Worm (Caenorhabditis elegans) whole organism, L3 larva: ENCODE measurements around the gene M04G7.5.

Experiments
- R02D3.7 ChIP-seq: fragments of 150-350 bp; optimal IDR thresholded peaks from 2 replicates; lab custom pipeline; 2014; ENCODE audit warnings: missing biosample characterization, missing genetic modification characterization
- aly-2 ChIP-seq: fragments of 150-350 bp; optimal IDR thresholded peaks from 2 replicates; lab custom pipeline; 2014; ENCODE audit warnings: missing biosample characterization, missing genetic modification characterization
- ama-1 ChIP-seq: fragments of 150-350 bp; optimal IDR thresholded peaks from 2 replicates; lab custom pipeline; 2018
- ceh-16 ChIP-seq: sonication (generic microtip); optimal IDR thresholded peaks from 2 replicates; lab custom pipeline; 2017; ENCODE audit warnings: missing biosample characterization, missing genetic modification characterization
- ceh-28 ChIP-seq: fragments of 150-350 bp; optimal IDR thresholded peaks from 2 replicates; lab custom pipeline; 2014; ENCODE audit warnings: missing biosample characterization, missing genetic modification reagents, missing genetic modification characterization
- daf-12 ChIP-seq: fragments of 150-350 bp; optimal IDR thresholded peaks from 2 replicates; lab custom pipeline; 2014; ENCODE audit warnings: missing biosample characterization, missing genetic modification reagents, missing genetic modification characterization
- egl-27 ChIP-seq: sonication (generic microtip); optimal IDR thresholded peaks from 4 replicates; lab custom pipeline; 2017; ENCODE audit warnings: missing biosample characterization, missing genetic modification reagents, missing genetic modification characterization
- elt-1 ChIP-seq: fragments of 150-350 bp; optimal IDR thresholded peaks from 2 replicates; lab custom pipeline; 2014; ENCODE audit warnings: missing biosample characterization, missing genetic modification characterization
- elt-2 ChIP-seq: sonication (generic microtip); optimal IDR thresholded peaks from 2 replicates; lab custom pipeline; 2016; ENCODE audit warnings: missing genetic modification reagents, mild to moderate bottlenecking, missing genetic modification characterization, missing compliant biosample characterization
- elt-3 ChIP-seq, 3 experiments: fragments of 150-350 bp in 1 of 3; sonication (generic microtip) in 2 of 3; optimal IDR thresholded peaks; 2 replicates in 2 of 3; 4 replicates in 1 of 3; lab custom pipeline; 2014 to 2017; ENCODE audit warnings: missing biosample characterization in 3 of 3, missing genetic modification characterization in 3 of 3
- eor-1 ChIP-seq, 2 experiments: fragments of 150-350 bp; optimal IDR thresholded peaks; 2 replicates each; lab custom pipeline; 2014 to 2018; ENCODE audit warnings: missing biosample characterization in 2 of 2, missing genetic modification characterization in 2 of 2
- fos-1 ChIP-seq: fragments of 150-350 bp; optimal IDR thresholded peaks from 2 replicates; lab custom pipeline; 2014; ENCODE audit warnings: missing biosample characterization, missing genetic modification characterization
- hmg-11 ChIP-seq: sonication (generic microtip); optimal IDR thresholded peaks from 2 replicates; lab custom pipeline; 2016; ENCODE audit warnings: missing genetic modification characterization, missing compliant biosample characterization
- lin-15B ChIP-seq: fragments of 150-350 bp; optimal IDR thresholded peaks from 2 replicates; lab custom pipeline; 2014; ENCODE audit warnings: missing biosample characterization, missing genetic modification characterization
- lin-39 ChIP-seq: fragments of 150-350 bp; optimal IDR thresholded peaks from 2 replicates; lab custom pipeline; 2018; ENCODE audit warnings: missing biosample characterization, missing genetic modification reagents, missing genetic modification characterization
- lsy-12 ChIP-seq: sonication (generic microtip); optimal IDR thresholded peaks from 2 replicates; lab custom pipeline; 2016; ENCODE audit warnings: mild to moderate bottlenecking, missing genetic modification characterization, missing compliant biosample characterization
- mdl-1 ChIP-seq: fragments of 150-350 bp; optimal IDR thresholded peaks from 2 replicates; lab custom pipeline; 2014; ENCODE audit warnings: missing biosample characterization, missing genetic modification characterization
- mml-1 ChIP-seq: fragments of 150-350 bp; sonication (generic microtip); optimal IDR thresholded peaks from 3 replicates; lab custom pipeline; 2014; ENCODE audit warnings: missing biosample characterization, missing genetic modification characterization
- nfya-1 ChIP-seq: sonication (generic microtip); optimal IDR thresholded peaks from 2 replicates; lab custom pipeline; 2017; ENCODE audit warnings: missing genetic modification characterization, mild to moderate bottlenecking, missing compliant biosample characterization, antibody characterized with exemption, moderate library complexity; ENCODE audit not compliant: insufficient read depth
- nhr-11 ChIP-seq: fragments of 150-350 bp; optimal IDR thresholded peaks from 2 replicates; lab custom pipeline; 2014; ENCODE audit warnings: missing biosample characterization, missing genetic modification characterization
- nhr-23 ChIP-seq: fragments of 150-350 bp; optimal IDR thresholded peaks from 2 replicates; lab custom pipeline; 2014; ENCODE audit warnings: missing biosample characterization, missing genetic modification reagents, missing genetic modification characterization
- nhr-237 ChIP-seq: fragments of 150-350 bp; optimal IDR thresholded peaks from 2 replicates; lab custom pipeline; 2014; ENCODE audit warnings: missing biosample characterization, missing genetic modification characterization
- nhr-43 ChIP-seq: sonication (generic microtip); optimal IDR thresholded peaks from 2 replicates; lab custom pipeline; 2016; ENCODE audit warnings: mild to moderate bottlenecking, missing genetic modification characterization, missing compliant biosample characterization; ENCODE audit not compliant: poor library complexity, severe bottlenecking
- nhr-67 ChIP-seq: fragments of 150-350 bp; optimal IDR thresholded peaks from 2 replicates; lab custom pipeline; 2014; ENCODE audit warnings: missing biosample characterization, missing genetic modification characterization
- nhr-77 ChIP-seq: fragments of 150-350 bp; optimal IDR thresholded peaks from 2 replicates; lab custom pipeline; 2014; ENCODE audit warnings: missing biosample characterization, missing genetic modification characterization
- pha-4 ChIP-seq: fragments of 150-350 bp; optimal IDR thresholded peaks from 2 replicates; lab custom pipeline; 2014; ENCODE audit warnings: missing biosample characterization, missing genetic modification reagents, missing genetic modification characterization
- pqm-1 ChIP-seq: fragments of 150-350 bp; optimal IDR thresholded peaks from 2 replicates; lab custom pipeline; 2017; ENCODE audit warnings: missing biosample characterization, missing genetic modification characterization, inconsistent platforms
- skn-1 ChIP-seq: fragments of 150-350 bp; optimal IDR thresholded peaks from 2 replicates; lab custom pipeline; 2014; ENCODE audit warnings: missing biosample characterization, missing genetic modification characterization
- snpc-4 ChIP-seq: fragments of 150-350 bp; optimal IDR thresholded peaks from 2 replicates; lab custom pipeline; 2014; ENCODE audit warnings: missing biosample characterization, missing genetic modification characterization
- tbx-2 ChIP-seq: sonication (generic microtip); optimal IDR thresholded peaks from 2 replicates; lab custom pipeline; 2016; ENCODE audit warnings: mild to moderate bottlenecking, missing genetic modification characterization, missing compliant biosample characterization
- zag-1 ChIP-seq: fragments of 150-350 bp; optimal IDR thresholded peaks from 2 replicates; lab custom pipeline; 2014; ENCODE audit warnings: missing biosample characterization, missing genetic modification characterization
- ztf-11 ChIP-seq: fragments of 150-350 bp; optimal IDR thresholded peaks from 2 replicates; lab custom pipeline; 2014; ENCODE audit warnings: missing biosample characterization, missing genetic modification characterization

M04G7.5 gene

ce11 chrIV:425546-425945 is 29.3 kb upstream of the M04G7.5 start:
- TF ChIP-seq skn-1 (tag; lab: Kevin White, UChicago) (no peak), nfya-1 (peak; percentile 73), lin-15B (peak; percentile 72), snpc-4 (tag; lab: Kevin White, UChicago) (no peak), fos-1 (tag; lab: Kevin White, UChicago) (no peak), nhr-23 (peak; percentile 59), mdl-1 (tag; lab: Kevin White, UChicago) (no peak), lin-39 (tag; lab: Kevin White, UChicago) (peak; percentile 39), elt-2 (tag; lab: Kevin White, UChicago) (peak; percentile 3), ceh-28 (tag; lab: Kevin White, UChicago) (peak; percentile 32), hmg-11 (peak; percentile 60), nhr-67 (tag; lab: Kevin White, UChicago) (no peak), nhr-77 (no peak)

DNA sequence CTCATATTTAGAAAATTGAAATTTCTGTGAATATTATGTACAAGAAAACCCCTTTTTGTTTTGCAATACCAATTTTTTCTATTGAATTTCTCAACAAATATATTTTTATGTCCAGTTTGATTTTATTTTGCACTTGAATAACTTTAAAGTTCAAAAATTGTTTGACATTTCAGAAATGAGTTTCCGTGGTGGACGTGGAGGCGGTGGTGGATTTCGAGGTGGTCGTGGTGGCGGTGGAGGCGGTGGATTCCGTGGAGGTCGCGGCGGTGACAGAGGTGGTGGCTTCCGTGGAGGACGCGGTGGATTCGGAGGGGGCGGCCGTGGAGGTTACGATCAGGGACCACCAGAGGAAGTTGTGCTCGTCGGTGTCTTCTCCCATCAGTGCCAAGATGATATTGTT is 28.9 kb upstream of the M04G7.5 start, which contains the start of gene garr-1:
garr-1 (plus strand) TSS at position 174 of the 400 bp plus-strand sequence.
- TF ChIP-seq elt-2 (tag; lab: Kevin White, UChicago): no peak
- no peak for TF ChIP-seq pha-4
- no peak for TF ChIP-seq elt-1 (tag; lab: Kevin White, UChicago)
- TF ChIP-seq nhr-43 (tag; lab: Kevin White, UChicago): no peak
- no peak for TF ChIP-seq hmg-11
- no peak for TF ChIP-seq aly-2 (tag; lab: Kevin White, UChicago)
- no peak for TF ChIP-seq egl-27 (tag; lab: Kevin White, UChicago)
- no peak for TF ChIP-seq eor-1 (tag; optimal IDR thresholded peaks at IDR 0.05; lab: Kevin White, UChicago)
- no peak for TF ChIP-seq nhr-67 (tag; lab: Kevin White, UChicago)
- TF ChIP-seq elt-3 (tag; optimal IDR thresholded peaks at IDR 0.05; lab: Kevin White, UChicago): no peak
- no peak for TF ChIP-seq zag-1 (tag; lab: Kevin White, UChicago)
- no peak for TF ChIP-seq nfya-1
- no peak for TF ChIP-seq ama-1 (lab: Kevin White, UChicago)
- TF ChIP-seq mml-1 (tag; lab: Kevin White, UChicago): no peak
- no peak for TF ChIP-seq pqm-1 (tag; lab: Kevin White, UChicago)
- no peak for TF ChIP-seq R02D3.7

DNA sequence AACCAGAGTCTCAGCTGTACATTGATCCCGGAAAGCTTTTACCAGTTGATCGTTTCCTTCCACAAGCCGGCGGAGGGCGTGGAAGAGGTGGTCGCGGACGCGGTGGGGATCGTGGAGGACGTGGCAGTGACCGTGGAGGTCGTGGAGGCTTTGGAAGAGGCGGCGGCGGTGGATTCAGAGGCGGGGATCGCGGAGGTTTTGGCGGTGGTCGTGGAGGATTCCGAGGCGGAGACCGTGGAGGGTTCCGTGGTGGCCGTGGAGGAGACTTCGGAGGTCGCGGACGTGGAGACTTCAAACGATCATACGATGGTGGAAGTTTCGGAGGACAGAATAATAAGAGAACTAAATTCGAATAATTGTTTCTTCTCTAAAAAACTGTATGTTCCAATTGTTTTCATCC is 28.3 kb upstream of the M04G7.5 start:
- TF ChIP-seq lsy-12 (no peak), nhr-237 (tag; lab: Kevin White, UChicago) (no peak)

DNA sequence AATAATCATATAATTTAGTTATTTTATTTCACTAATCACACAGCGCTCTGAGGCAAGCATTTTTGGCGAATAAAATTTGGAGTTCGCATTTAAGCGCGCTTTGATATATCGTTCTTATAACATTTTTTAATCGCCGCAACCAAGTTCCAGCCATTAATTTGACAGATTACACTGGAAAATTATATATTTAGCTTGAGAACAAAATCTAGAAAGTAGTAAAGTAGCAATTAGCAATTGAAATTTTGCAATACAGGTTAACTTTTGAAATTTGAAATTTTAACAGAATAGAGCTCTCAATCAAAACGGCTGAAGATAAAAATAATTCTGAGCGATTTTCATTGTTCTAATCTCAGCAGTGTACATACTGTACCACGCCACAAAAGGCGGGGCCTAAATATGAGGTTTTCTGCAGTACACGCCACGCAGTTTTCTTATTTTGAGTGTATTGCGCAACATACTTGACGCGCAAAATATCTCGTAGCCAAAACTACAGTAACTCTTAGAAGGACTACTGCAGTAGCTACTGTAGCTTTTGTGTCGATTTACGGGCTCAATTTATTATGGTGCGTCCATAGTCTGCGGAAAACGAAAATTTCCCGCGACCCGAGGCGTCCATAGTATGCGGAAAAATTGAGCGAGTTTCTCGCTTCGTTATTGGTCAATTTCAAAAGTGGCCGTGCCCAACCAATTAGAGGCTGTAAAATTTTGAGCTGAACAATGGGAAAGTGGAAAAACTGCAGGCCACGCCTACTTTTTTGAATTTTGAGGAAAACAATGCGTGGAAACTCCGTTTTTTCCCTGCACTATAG is 27.6 kb upstream of the M04G7.5 start:
- TF ChIP-seq nfya-1 (peak; percentile 28), pha-4 (no peak)
- TF ChIP-seq, all 47 proteins: peak for 1

DNA sequence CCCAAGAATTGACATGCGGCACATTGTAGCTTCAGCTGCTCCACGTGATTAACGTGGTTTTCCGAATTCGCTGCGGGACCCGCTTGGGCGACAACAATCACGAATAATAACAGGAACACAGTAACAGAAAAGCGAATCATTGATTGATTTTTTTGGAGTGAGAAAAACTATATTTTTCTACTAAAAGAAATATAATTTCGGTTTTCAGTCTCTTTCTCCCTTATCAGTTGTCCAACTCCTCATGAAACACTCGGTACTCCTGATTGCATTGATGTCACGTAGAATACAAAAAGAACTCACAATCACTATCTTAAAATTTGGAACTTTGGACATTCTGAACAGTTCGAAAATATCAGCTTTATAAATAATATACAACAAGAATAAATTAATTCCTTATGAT is 26.0 kb upstream of the M04G7.5 start, which contains the start of gene Y66H1A.5:
Y66H1A.5 (minus strand) TSS at position 265 of the 400 bp plus-strand sequence.
- TF ChIP-seq pqm-1 (tag; lab: Kevin White, UChicago): peak; percentile 48
- no peak for TF ChIP-seq lsy-12
- peak; percentile 74 for TF ChIP-seq elt-2 (tag; lab: Kevin White, UChicago)
- no peak for TF ChIP-seq ceh-16 (tag; lab: Kevin White, UChicago)
- no peak for TF ChIP-seq tbx-2 (tag; lab: Kevin White, UChicago)
- no peak for TF ChIP-seq ztf-11 (tag; lab: Kevin White, UChicago)
- TF ChIP-seq pha-4: peak; percentile 26
- no peak for TF ChIP-seq ceh-28 (tag; lab: Kevin White, UChicago)
- TF ChIP-seq elt-1 (tag; lab: Kevin White, UChicago): no peak
- TF ChIP-seq nhr-11: no peak
- no peak for TF ChIP-seq daf-12 (tag; lab: Kevin White, UChicago)
- no peak for TF ChIP-seq lin-15B
- TF ChIP-seq, all 47 proteins: peak for 3
